Fruit fly (Drosophila melanogaster) whole organism, embryonic: Measurements from ENCODE around the gene Lsp1alpha.

Experiments
- Adf1 ChIP-seq: fragments of 200-800 bp; sonication (Bioruptor generic); IDR thresholded peaks from 2 replicates; pipeline ENCODE4 v1.3.6; 2022; ENCODE audit warnings: missing biosample characterization, missing genetic modification characterization
- Bteb2 ChIP-seq: fragments of 200-800 bp; sonication (Bioruptor generic); optimal IDR thresholded peaks from 2 replicates; lab custom pipeline; 2016; ENCODE audit warnings: missing biosample characterization, missing genetic modification characterization
- CG10147 ChIP-seq: fragments of 200-800 bp; sonication (Bioruptor generic); optimal IDR thresholded peaks from 2 replicates; lab custom pipeline; 2019; ENCODE audit warnings: missing biosample characterization, mild to moderate bottlenecking, missing genetic modification characterization, moderate library complexity
- CG10543 ChIP-seq: fragments of 200-800 bp; sonication (Bioruptor generic); optimal IDR thresholded peaks from 3 replicates; lab custom pipeline; 2017; ENCODE audit warnings: missing biosample characterization, mild to moderate bottlenecking, missing genetic modification characterization, moderate library complexity
- CG11398 ChIP-seq: fragments of 200-800 bp; sonication (Bioruptor generic); optimal IDR thresholded peaks from 2 replicates; lab custom pipeline; 2016; ENCODE audit warnings: missing biosample characterization, missing genetic modification characterization
- CG12299 ChIP-seq: fragments of 200-800 bp; sonication (Bioruptor generic); optimal IDR thresholded peaks from 2 replicates; lab custom pipeline; 2018; ENCODE audit warnings: missing biosample characterization, mild to moderate bottlenecking, missing genetic modification characterization
- CG12769 ChIP-seq: fragments of 200-800 bp; sonication (Bioruptor generic); optimal IDR thresholded peaks from 2 replicates; lab custom pipeline; 2019; ENCODE audit warnings: missing biosample characterization, mild to moderate bottlenecking, missing genetic modification characterization, moderate library complexity
- CG16863 ChIP-seq: fragments of 200-800 bp; sonication (Bioruptor generic); optimal IDR thresholded peaks from 3 replicates; lab custom pipeline; 2016; ENCODE audit warnings: missing biosample characterization, missing genetic modification characterization
- CG17912 ChIP-seq: fragments of 200-800 bp; sonication (Bioruptor generic); optimal IDR thresholded peaks from 2 replicates; lab custom pipeline; 2018; ENCODE audit warnings: missing biosample characterization, mild to moderate bottlenecking, missing genetic modification characterization
- CG32767 ChIP-seq: fragments of 200-800 bp; sonication (Bioruptor generic); IDR thresholded peaks from 2 replicates; pipeline ENCODE4 v1.3.6; 2022; ENCODE audit warnings: missing biosample characterization, missing genetic modification characterization
- CG32772 ChIP-seq: fragments of 200-800 bp; sonication (Bioruptor generic); IDR thresholded peaks from 2 replicates; pipeline ENCODE4 v1.3.6; 2022; ENCODE audit warnings: missing biosample characterization, missing genetic modification characterization
- CG33213 ChIP-seq: fragments of 200-800 bp; sonication (Bioruptor generic); optimal IDR thresholded peaks from 3 replicates; lab custom pipeline; 2016; ENCODE audit warnings: missing biosample characterization, missing genetic modification characterization
- CG34224 ChIP-seq: fragments of 200-800 bp; sonication (Bioruptor generic); IDR thresholded peaks from 3 replicates; pipeline ENCODE4 v1.3.6; 2022; ENCODE audit warnings: missing biosample characterization, missing genetic modification characterization; ENCODE audit not compliant: partially characterized antibody
- CG5180 ChIP-seq: fragments of 200-800 bp; sonication (Bioruptor generic); optimal IDR thresholded peaks from 3 replicates; lab custom pipeline; 2017; ENCODE audit warnings: missing biosample characterization, missing genetic modification characterization, mild to moderate bottlenecking, moderate library complexity, missing genetic modification reagents
- CG6854 ChIP-seq: fragments of 200-800 bp; sonication (Bioruptor generic); optimal IDR thresholded peaks from 3 replicates; lab custom pipeline; 2017; ENCODE audit warnings: missing biosample characterization, mild to moderate bottlenecking, missing genetic modification characterization
- CG7963 ChIP-seq: fragments of 200-800 bp; sonication (Bioruptor generic); IDR thresholded peaks from 3 replicates; pipeline ENCODE4 v1.3.6; 2022; ENCODE audit warnings: missing biosample characterization, missing genetic modification characterization; ENCODE audit not compliant: partially characterized antibody
- CG7987 ChIP-seq: fragments of 200-800 bp; sonication (Bioruptor generic); optimal IDR thresholded peaks from 2 replicates; lab custom pipeline; 2018; ENCODE audit warnings: missing biosample characterization, mild to moderate bottlenecking, missing genetic modification characterization, moderate library complexity
- CG9727 ChIP-seq: fragments of 200-800 bp; sonication (Bioruptor generic); optimal IDR thresholded peaks from 3 replicates; lab custom pipeline; 2017; ENCODE audit warnings: missing biosample characterization, mild to moderate bottlenecking, missing genetic modification characterization
- D19B ChIP-seq: fragments of 200-800 bp; sonication (Bioruptor generic); optimal IDR thresholded peaks from 2 replicates; lab custom pipeline; 2017; ENCODE audit warnings: missing biosample characterization, mild to moderate bottlenecking, missing genetic modification characterization
- Dbx ChIP-seq: fragments of 200-800 bp; sonication (Bioruptor generic); IDR thresholded peaks from 3 replicates; pipeline ENCODE4 v1.3.6; 2022; ENCODE audit warnings: missing biosample characterization, missing genetic modification characterization
- Fer1 ChIP-seq: fragments of 200-800 bp; sonication (Bioruptor generic); optimal IDR thresholded peaks from 2 replicates; lab custom pipeline; 2017; ENCODE audit warnings: missing biosample characterization, mild to moderate bottlenecking, missing genetic modification characterization
- HmgD ChIP-seq: fragments of 200-800 bp; sonication (Bioruptor generic); optimal IDR thresholded peaks from 3 replicates; lab custom pipeline; 2016; ENCODE audit warnings: missing biosample characterization, missing genetic modification characterization
- Hr39 ChIP-seq: fragments of >200 bp; optimal IDR thresholded peaks from 2 replicates; lab custom pipeline; 2017
- Hsf ChIP-seq: fragments of 200-800 bp; sonication (Bioruptor generic); optimal IDR thresholded peaks from 3 replicates; lab custom pipeline; 2016; ENCODE audit warnings: missing biosample characterization, missing genetic modification characterization
- Max ChIP-seq: fragments of 200-800 bp; sonication (Bioruptor generic); optimal IDR thresholded peaks from 2 replicates; lab custom pipeline; 2016; ENCODE audit warnings: missing biosample characterization, mild to moderate bottlenecking, missing genetic modification characterization
- Mrtf ChIP-seq: fragments of 200-800 bp; sonication (Bioruptor generic); IDR thresholded peaks from 3 replicates; pipeline ENCODE4 v1.3.6; 2022; ENCODE audit warnings: missing biosample characterization, missing genetic modification characterization
- NFAT ChIP-seq: fragments of 200-800 bp; sonication (Bioruptor generic); IDR thresholded peaks from 2 replicates; pipeline ENCODE4 v1.3.6; 2022; ENCODE audit warnings: missing biosample characterization, missing genetic modification characterization
- Taf1 ChIP-seq: fragments of 200-800 bp; sonication (Bioruptor generic); IDR thresholded peaks from 2 replicates; pipeline ENCODE4 v1.3.6; 2022; ENCODE audit warnings: missing biosample characterization, missing genetic modification characterization
- Vsx1 ChIP-seq: fragments of 200-800 bp; sonication (Bioruptor generic); optimal IDR thresholded peaks from 2 replicates; lab custom pipeline; 2017; ENCODE audit warnings: missing biosample characterization, mild to moderate bottlenecking, missing genetic modification characterization, missing genetic modification reagents
- YL-1 ChIP-seq: fragments of 200-800 bp; sonication (Bioruptor generic); optimal IDR thresholded peaks from 3 replicates; lab custom pipeline; 2017; ENCODE audit warnings: missing biosample characterization, mild to moderate bottlenecking, missing genetic modification characterization
- aop ChIP-seq: fragments of 200-800 bp; sonication (Bioruptor generic); IDR thresholded peaks from 2 replicates; pipeline ENCODE4 v1.3.6; 2022; ENCODE audit warnings: missing biosample characterization, missing genetic modification characterization
- ara ChIP-seq: fragments of 200-800 bp; sonication (Bioruptor generic); IDR thresholded peaks from 2 replicates; pipeline ENCODE4 v1.3.6; 2022; ENCODE audit warnings: missing biosample characterization, missing genetic modification characterization
- bbx ChIP-seq: fragments of 200-800 bp; sonication (Bioruptor generic); IDR thresholded peaks from 2 replicates; pipeline ENCODE4 v1.3.6; 2022; ENCODE audit warnings: missing biosample characterization, missing genetic modification characterization; ENCODE audit not compliant: partially characterized antibody
- btn ChIP-seq: fragments of 200-800 bp; sonication (Bioruptor generic); optimal IDR thresholded peaks from 2 replicates; lab custom pipeline; 2016; ENCODE audit warnings: missing biosample characterization, missing genetic modification characterization
- cwo ChIP-seq: fragments of 200-800 bp; sonication (Bioruptor generic); optimal IDR thresholded peaks from 3 replicates; lab custom pipeline; 2017; ENCODE audit warnings: missing biosample characterization, missing genetic modification characterization, mild to moderate bottlenecking, moderate library complexity, missing genetic modification reagents
- da ChIP-seq: fragments of 200-800 bp; sonication (Bioruptor generic); optimal IDR thresholded peaks from 2 replicates; lab custom pipeline; 2016; ENCODE audit warnings: missing biosample characterization, missing genetic modification characterization
- eve ChIP-seq, 2 experiments: fragments of >200 bp; optimal IDR thresholded peaks; 2 replicates each; lab custom pipeline; 2017; ENCODE audit warnings: missing biosample characterization in 2 of 2, missing genetic modification characterization in 2 of 2
- eyg ChIP-seq: fragments of 200-800 bp; sonication (Bioruptor generic); optimal IDR thresholded peaks from 3 replicates; lab custom pipeline; 2016; ENCODE audit warnings: missing biosample characterization, missing genetic modification characterization
- gce ChIP-seq: fragments of 200-800 bp; sonication (Bioruptor generic); IDR thresholded peaks from 3 replicates; pipeline ENCODE4 v1.3.6; 2022; ENCODE audit warnings: missing biosample characterization, missing genetic modification characterization
- gt ChIP-seq: fragments of 200-800 bp; sonication (Bioruptor generic); IDR thresholded peaks from 2 replicates; pipeline ENCODE4 v1.3.6; 2022; ENCODE audit warnings: missing biosample characterization, missing genetic modification characterization
- klu ChIP-seq: fragments of 200-800 bp; sonication (Bioruptor generic); IDR thresholded peaks from 2 replicates; pipeline ENCODE4 v1.3.6; 2022; ENCODE audit warnings: missing biosample characterization, missing genetic modification characterization
- lbe ChIP-seq: fragments of 200-800 bp; sonication (Bioruptor generic); optimal IDR thresholded peaks from 2 replicates; lab custom pipeline; 2016; ENCODE audit warnings: missing biosample characterization, mild to moderate bottlenecking, missing genetic modification characterization
- lov ChIP-seq, 2 experiments: fragments of 200-800 bp in 1 of 2; fragments of >200 bp in 1 of 2; sonication (Bioruptor generic) in 1 of 2; IDR thresholded peaks in 1 of 2; optimal IDR thresholded peaks in 1 of 2; 2 replicates in 1 of 2; 3 replicates in 1 of 2; pipeline versions ENCODE4 v1.3.6 to Lab custom; 2017 to 2022; ENCODE audit warnings: missing biosample characterization in 1 of 2, missing genetic modification characterization in 1 of 2
- luna ChIP-seq: fragments of 200-800 bp; sonication (Bioruptor generic); optimal IDR thresholded peaks from 2 replicates; lab custom pipeline; 2016; ENCODE audit warnings: missing biosample characterization, missing genetic modification characterization
- mirr ChIP-seq: fragments of 200-800 bp; sonication (Bioruptor generic); optimal IDR thresholded peaks from 3 replicates; lab custom pipeline; 2018; ENCODE audit warnings: missing biosample characterization, mild to moderate bottlenecking, missing genetic modification characterization
- pnt ChIP-seq: fragments of 200-800 bp; sonication (Bioruptor generic); optimal IDR thresholded peaks from 3 replicates; lab custom pipeline; 2016; ENCODE audit warnings: missing biosample characterization, missing genetic modification characterization
- salm ChIP-seq: fragments of 200-800 bp; sonication (Bioruptor generic); optimal IDR thresholded peaks from 2 replicates; lab custom pipeline; 2018; ENCODE audit warnings: missing biosample characterization, mild to moderate bottlenecking, missing genetic modification characterization
- sr ChIP-seq: fragments of 200-800 bp; sonication (Bioruptor generic); IDR thresholded peaks from 3 replicates; pipeline ENCODE4 v1.3.6; 2022; ENCODE audit warnings: missing biosample characterization, missing genetic modification characterization
- vfl ChIP-seq: fragments of 200-800 bp; sonication (Bioruptor generic); optimal IDR thresholded peaks from 2 replicates; lab custom pipeline; 2016; ENCODE audit warnings: missing biosample characterization, missing genetic modification characterization

The Lsp1alpha gene

DNA sequence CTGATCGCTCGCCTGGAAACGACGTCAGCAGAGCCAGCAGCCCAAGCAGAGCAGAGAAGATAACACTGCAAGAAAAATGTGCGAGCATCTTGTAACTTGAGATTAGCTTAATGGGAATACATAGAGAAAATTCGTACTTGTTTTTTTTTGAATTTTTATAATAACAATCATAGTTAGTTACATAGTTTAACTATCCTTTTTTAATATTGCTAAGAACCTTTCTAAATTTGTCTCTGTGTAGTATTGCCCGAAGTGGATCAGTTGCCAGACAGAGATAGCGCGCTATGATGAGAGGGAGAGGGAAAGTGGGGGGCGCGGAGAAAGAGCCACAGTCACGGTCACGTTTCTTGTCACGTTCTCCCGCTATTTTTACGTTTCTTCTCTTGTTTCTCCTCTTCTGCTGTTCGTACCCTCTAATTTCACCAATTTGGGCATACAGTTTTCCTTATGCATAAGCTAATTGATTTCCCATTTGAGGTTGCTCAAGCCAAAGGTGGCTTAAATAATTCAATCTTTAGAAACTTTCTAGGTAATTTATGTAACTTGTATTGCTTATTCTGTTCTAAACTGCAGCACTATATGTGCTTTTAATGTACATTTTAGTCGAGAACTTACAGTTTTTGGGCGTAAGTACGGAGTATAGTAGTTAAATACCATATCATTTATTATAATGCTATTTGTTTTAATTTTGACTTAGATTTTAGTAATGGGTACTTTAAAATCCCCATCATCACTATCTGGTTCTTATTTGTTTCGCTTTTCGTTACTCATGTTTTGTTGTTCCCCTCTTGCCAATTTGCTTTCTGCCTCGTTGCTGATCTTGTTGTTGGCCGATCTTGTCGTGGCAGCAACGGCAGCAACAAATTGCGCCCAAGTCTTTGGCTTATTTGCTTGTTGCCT is 20.9 kb downstream of the Lsp1alpha start (continued):
- TF ChIP-seq lov (optimal IDR thresholded peaks at IDR 0.05; lab: Kevin White, UChicago), result no peak
- no peak for TF ChIP-seq lov (GFP tag; IDR thresholded peaks at IDR 0.05; lab: Robert Waterston, UW)
- TF ChIP-seq klu (GFP tag; lab: Robert Waterston, UW), result peak; percentile 60; the same call in 1 of the 2 replicates
- no peak for TF ChIP-seq mirr (GFP tag; lab: Kevin White, UChicago)
- TF ChIP-seq Adf1 (GFP tag; lab: Robert Waterston, UW), result peak; percentile 60
- TF ChIP-seq CG11398, result peak; percentile 22
- TF ChIP-seq lbe (GFP tag; lab: Kevin White, UChicago), result peak; percentile 85
- TF ChIP-seq CG6854 (GFP tag; lab: Kevin White, UChicago), result no peak
- TF ChIP-seq bbx, result no peak
- no peak for TF ChIP-seq gt (GFP tag; lab: Robert Waterston, UW)
- TF ChIP-seq vfl (GFP tag; lab: Kevin White, UChicago), result peak; percentile 27
- TF ChIP-seq aop (GFP tag; lab: Robert Waterston, UW), result no peak
- peak; percentile 85 for TF ChIP-seq ara
- no peak for TF ChIP-seq HmgD (GFP tag; lab: Kevin White, UChicago)
- peak; percentile 18 for TF ChIP-seq CG10543
- TF ChIP-seq sr (GFP tag; lab: Robert Waterston, UW), result no peak
- TF ChIP-seq CG7963 (GFP tag; lab: Robert Waterston, UW), result no peak
- TF ChIP-seq CG5180 (GFP tag; lab: Kevin White, UChicago), result peak; percentile 28
- peak; percentile 64 for TF ChIP-seq Bteb2 (GFP tag; lab: Kevin White, UChicago)
- peak; percentile 70 for TF ChIP-seq CG12769
- TF ChIP-seq luna (GFP tag; lab: Kevin White, UChicago), result no peak
- TF ChIP-seq CG7987 (GFP tag; lab: Kevin White, UChicago), result peak; percentile 25
- peak; percentile 41 for TF ChIP-seq CG10147 (GFP tag; lab: Kevin White, UChicago)
- TF ChIP-seq NFAT (GFP tag; lab: Robert Waterston, UW), result no peak
- TF ChIP-seq CG12299, result peak; percentile 65
- TF ChIP-seq YL-1 (GFP tag; lab: Kevin White, UChicago), result no peak
- TF ChIP-seq CG32767 (GFP tag; lab: Robert Waterston, UW), result peak; percentile 70
- peak; percentile 52; the same call in 2 of the 3 replicates for TF ChIP-seq Mrtf (GFP tag; lab: Robert Waterston, UW)
- peak; percentile 47; the same call in 1 of the 3 replicates for TF ChIP-seq gce (GFP tag; lab: Robert Waterston, UW)
- peak; percentile 48 for TF ChIP-seq Vsx1 (GFP tag; lab: Kevin White, UChicago)
- TF ChIP-seq CG32772 (GFP tag; lab: Robert Waterston, UW), result peak; percentile 73
- no peak for TF ChIP-seq Hr39 (lab: Kevin White, UChicago)
- TF ChIP-seq eve (GFP tag; optimal IDR thresholded peaks at IDR 0.05; lab: Kevin White, UChicago), result peak in 1 of 2 experiments; percentile 72
- TF ChIP-seq Taf1, result peak; percentile 15; the same call in 1 of the 2 replicates
- TF ChIP-seq Max (GFP tag; lab: Kevin White, UChicago), result peak; percentile 42
- TF ChIP-seq CG16863, result peak; percentile 75
- TF ChIP-seq Dbx, result peak; percentile 63; the same call in 1 of the 3 replicates
- peak; percentile 62 for TF ChIP-seq D19B (GFP tag; lab: Kevin White, UChicago)
- peak; percentile 83 for TF ChIP-seq Hsf (GFP tag; lab: Kevin White, UChicago)
- no peak for TF ChIP-seq CG17912
- TF ChIP-seq pnt (GFP tag; lab: Kevin White, UChicago), result peak; percentile 74
- TF ChIP-seq da (GFP tag; lab: Kevin White, UChicago), result peak; percentile 33
- peak; percentile 85 for TF ChIP-seq CG9727 (GFP tag; lab: Kevin White, UChicago)
- peak; percentile 52 for TF ChIP-seq salm (tag; lab: Kevin White, UChicago)
- peak; percentile 60 for TF ChIP-seq Fer1 (GFP tag; lab: Kevin White, UChicago)
- peak; percentile 47 for TF ChIP-seq CG33213
- peak; percentile 88 for TF ChIP-seq cwo (GFP tag; lab: Kevin White, UChicago)
- TF ChIP-seq CG34224 (GFP tag; lab: Robert Waterston, UW), result no peak
- TF ChIP-seq eyg (GFP tag; lab: Kevin White, UChicago), result no peak
- TF ChIP-seq btn (GFP tag; lab: Kevin White, UChicago), result peak; percentile 68
